Fruit fly (Drosophila melanogaster): Measurements from ENCODE around the gene Efr.

- no peak for TF ChIP-seq cyc (GFP tag; optimal IDR thresholded peaks at IDR 0.05)
- no peak for TF ChIP-seq svp (GFP tag)
- no peak for TF ChIP-seq pdm3 (GFP tag; optimal IDR thresholded peaks at IDR 0.05)
- no peak for TF ChIP-seq fd85E (GFP tag; optimal IDR thresholded peaks at IDR 0.05)
- no peak for TF ChIP-seq CG6808 (GFP tag; optimal IDR thresholded peaks at IDR 0.05)
- no peak for TF ChIP-seq dac (GFP tag; optimal IDR thresholded peaks at IDR 0.05)
- TF ChIP-seq CG16779 (tag; optimal IDR thresholded peaks at IDR 0.05): no peak
- TF ChIP-seq Eip93F (GFP tag; optimal IDR thresholded peaks at IDR 0.05): no peak
- TF ChIP-seq Hr38 (GFP tag; optimal IDR thresholded peaks at IDR 0.05): no peak
These were observed 23.4 kb upstream of the Efr start, which contains the start of gene CG32750 for dm6 chrX:6196339-6196738.

Measured in whole organism, prepupa.